Worm (Caenorhabditis elegans) whole organism, mixed stage, embryonic: ENCODE measurements around the gene rhgf-1.

Experiments used
- nhr-12 ChIP-seq: fragments of 150-350 bp; optimal IDR thresholded peaks from 2 replicates; lab custom pipeline; 2014; ENCODE audit warnings: missing biosample characterization, missing genetic modification characterization
- pha-4 ChIP-seq: fragments of 150-350 bp; optimal IDR thresholded peaks from 2 replicates; lab custom pipeline; 2018; ENCODE audit warnings: missing biosample characterization, missing genetic modification reagents, missing genetic modification characterization
- snpc-4 ChIP-seq: fragments of 150-350 bp; optimal IDR thresholded peaks from 2 replicates; lab custom pipeline; 2014; ENCODE audit warnings: missing biosample characterization, missing genetic modification characterization
- unc-62 ChIP-seq: fragments of 150-350 bp; optimal IDR thresholded peaks from 2 replicates; lab custom pipeline; 2014; ENCODE audit warnings: missing biosample characterization, missing genetic modification reagents, missing genetic modification characterization
- ztf-11 ChIP-seq: fragments of 150-350 bp; optimal IDR thresholded peaks from 2 replicates; lab custom pipeline; 2014; ENCODE audit warnings: missing biosample characterization, missing genetic modification characterization

DNA sequence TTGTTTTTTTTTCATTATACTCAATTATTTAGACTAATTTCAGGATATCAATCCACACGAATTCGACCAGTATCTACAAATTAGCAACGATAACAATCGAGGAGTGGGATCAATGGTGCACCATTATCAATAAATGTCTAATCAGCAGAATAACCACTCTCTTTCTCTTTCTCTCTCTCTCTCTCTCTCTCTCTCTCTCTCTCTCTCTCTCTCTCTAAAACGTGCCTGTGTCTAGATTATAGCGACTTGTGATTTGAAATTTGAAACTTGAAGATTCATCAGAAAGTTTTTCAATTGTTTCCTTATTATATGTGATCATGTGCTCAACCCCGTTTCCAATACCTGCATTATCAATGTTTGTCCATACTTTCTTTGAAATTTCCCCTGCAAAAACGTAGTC, 17.4 kb downstream of the rhgf-1 start:
- no peak for TF ChIP-seq pha-4 (tag; lab: Kevin White, UChicago)
- no peak for TF ChIP-seq unc-62 (GFP tag; lab: Kevin White, UChicago)
- no peak for TF ChIP-seq ztf-11
- no peak for TF ChIP-seq nhr-12 (tag; lab: Kevin White, UChicago)
- TF ChIP-seq snpc-4 = no peak
